Worm (Caenorhabditis elegans) whole organism, L1 larva: Measurements from ENCODE around the gene clec-26.

ENCODE experiments used
- C34B4.2 ChIP-seq: sonication (generic microtip); optimal IDR thresholded peaks from 2 replicates; lab custom pipeline; 2017; ENCODE audit warnings: mild to moderate bottlenecking, missing genetic modification characterization, missing compliant biosample characterization
- F16B12.6 ChIP-seq: fragments of 150-350 bp; optimal IDR thresholded peaks from 2 replicates; lab custom pipeline; 2014; ENCODE audit warnings: missing biosample characterization, missing genetic modification characterization
- aha-1 ChIP-seq: fragments of 150-350 bp; optimal IDR thresholded peaks from 2 replicates; lab custom pipeline; 2014; ENCODE audit warnings: missing biosample characterization, missing genetic modification characterization
- aly-2 ChIP-seq: fragments of 150-350 bp; optimal IDR thresholded peaks from 2 replicates; lab custom pipeline; 2014; ENCODE audit warnings: missing biosample characterization, missing genetic modification characterization
- ceh-82 ChIP-seq, 3 experiments: fragments of 150-350 bp in 1 of 3; sonication (generic microtip) in 2 of 3; optimal IDR thresholded peaks; 2 replicates each; lab custom pipeline; 2014 to 2017; ENCODE audit warnings: missing biosample characterization in 3 of 3, missing genetic modification characterization in 3 of 3
- dpl-1 ChIP-seq, 3 experiments: fragments of 150-350 bp in 2 of 3; sonication (generic microtip) in 1 of 3; optimal IDR thresholded peaks; 2 replicates each; lab custom pipeline; 2014 to 2017; ENCODE audit warnings: missing biosample characterization in 3 of 3, missing genetic modification characterization in 3 of 3, missing genetic modification reagents in 3 of 3
- efl-1 ChIP-seq, 4 experiments: fragments of 150-350 bp; optimal IDR thresholded peaks in 3 of 4; peaks in 1 of 4; 1 replicate in 1 of 4; 2 replicates in 3 of 4; lab custom pipeline; 2014; ENCODE audit warnings: missing biosample characterization in 2 of 4, missing genetic modification characterization in 2 of 4, missing genetic modification reagents in 2 of 4
- egl-13 ChIP-seq: sonication (generic microtip); optimal IDR thresholded peaks from 2 replicates; lab custom pipeline; 2016; ENCODE audit warnings: missing genotype, missing genetic modification reagents, missing genetic modification characterization, missing compliant biosample characterization
- elt-2 ChIP-seq: sonication (generic microtip); optimal IDR thresholded peaks from 2 replicates; lab custom pipeline; 2016; ENCODE audit warnings: missing genetic modification characterization, mild to moderate bottlenecking, inconsistent platforms, missing compliant biosample characterization, missing genetic modification reagents
- elt-3 ChIP-seq, 6 experiments: fragments of 150-350 bp in 1 of 6; sonication (generic microtip); optimal IDR thresholded peaks; 2 replicates each; lab custom pipeline; 2017 to 2018; ENCODE audit warnings: missing biosample characterization in 6 of 6, missing genetic modification characterization in 6 of 6, inconsistent platforms in 1 of 6
- fkh-10 ChIP-seq: sonication (generic microtip); optimal IDR thresholded peaks from 2 replicates; lab custom pipeline; 2017; ENCODE audit warnings: missing biosample characterization, missing genetic modification reagents, missing genetic modification characterization
- fkh-4 ChIP-seq: sonication (generic microtip); optimal IDR thresholded peaks from 2 replicates; lab custom pipeline; 2016; ENCODE audit warnings: missing compliant biosample characterization, missing genetic modification characterization, borderline replicate concordance
- hlh-4 ChIP-seq: sonication (generic microtip); optimal IDR thresholded peaks from 2 replicates; lab custom pipeline; 2016; ENCODE audit warnings: mild to moderate bottlenecking, missing genetic modification characterization, missing compliant biosample characterization
- hpl-2 ChIP-seq: fragments of 150-350 bp; optimal IDR thresholded peaks from 2 replicates; lab custom pipeline; 2014; ENCODE audit warnings: missing biosample characterization, missing genetic modification reagents, missing genetic modification characterization
- irx-1 ChIP-seq: sonication (generic microtip); optimal IDR thresholded peaks from 2 replicates; lab custom pipeline; 2016; ENCODE audit warnings: missing genetic modification characterization, missing compliant biosample characterization
- lin-14 ChIP-seq: fragments of 200-800 bp; sonication (Bioruptor generic); optimal IDR thresholded peaks from 2 replicates; lab custom pipeline; 2018; ENCODE audit warnings: mild to moderate bottlenecking, missing genetic modification characterization, moderate library complexity, missing compliant biosample characterization
- lin-35 ChIP-seq, 2 experiments: fragments of 150-350 bp; optimal IDR thresholded peaks; 2 replicates each; lab custom pipeline; 2014; ENCODE audit warnings: missing biosample characterization in 2 of 2, missing genetic modification characterization in 2 of 2, missing genetic modification reagents in 2 of 2
- lin-39 ChIP-seq: fragments of 150-350 bp; optimal IDR thresholded peaks from 2 replicates; lab custom pipeline; 2014; ENCODE audit warnings: missing biosample characterization, missing genetic modification reagents, missing genetic modification characterization
- lir-3 ChIP-seq: sonication (generic microtip); optimal IDR thresholded peaks from 2 replicates; lab custom pipeline; 2016; ENCODE audit warnings: mild to moderate bottlenecking, missing genetic modification characterization, moderate library complexity, missing compliant biosample characterization; ENCODE audit not compliant: poor library complexity
- lsy-2 ChIP-seq, 2 experiments: fragments of 150-350 bp; optimal IDR thresholded peaks; 2 replicates each; lab custom pipeline; 2014; ENCODE audit warnings: missing biosample characterization in 2 of 2, missing genetic modification characterization in 2 of 2
- mab-9 ChIP-seq: fragments of 200-800 bp; sonication (Bioruptor generic); IDR thresholded peaks from 2 replicates; pipeline ENCODE4 v1.3.6; 2022; ENCODE audit warnings: missing genetic modification reagents, missing genetic modification characterization, missing compliant biosample characterization
- mdl-1 ChIP-seq, 2 experiments: fragments of 150-350 bp; optimal IDR thresholded peaks; 2 replicates each; lab custom pipeline; 2014 to 2017; ENCODE audit warnings: missing biosample characterization in 2 of 2, missing genetic modification characterization in 2 of 2, inconsistent platforms in 1 of 2
- mef-2 ChIP-seq: fragments of 150-350 bp; optimal IDR thresholded peaks from 2 replicates; lab custom pipeline; 2014; ENCODE audit warnings: missing biosample characterization, missing genetic modification characterization
- nhr-11 ChIP-seq: fragments of 150-350 bp; optimal IDR thresholded peaks from 2 replicates; lab custom pipeline; 2014; ENCODE audit warnings: missing biosample characterization, missing genetic modification characterization
- nhr-20 ChIP-seq: sonication (generic microtip); optimal IDR thresholded peaks from 2 replicates; lab custom pipeline; 2016; ENCODE audit warnings: mild to moderate bottlenecking, missing genetic modification characterization, missing compliant biosample characterization
- nhr-237 ChIP-seq: fragments of 150-350 bp; optimal IDR thresholded peaks from 2 replicates; lab custom pipeline; 2014; ENCODE audit warnings: missing biosample characterization, missing genetic modification characterization
- nhr-28 ChIP-seq: fragments of 150-350 bp; optimal IDR thresholded peaks from 2 replicates; lab custom pipeline; 2014; ENCODE audit warnings: missing biosample characterization, missing genetic modification characterization
- nhr-47 ChIP-seq: sonication (generic microtip); optimal IDR thresholded peaks from 2 replicates; lab custom pipeline; 2016; ENCODE audit warnings: mild to moderate bottlenecking, missing genetic modification characterization, moderate library complexity, missing compliant biosample characterization
- nhr-71 ChIP-seq: sonication (generic microtip); optimal IDR thresholded peaks from 2 replicates; lab custom pipeline; 2016; ENCODE audit warnings: mild to moderate bottlenecking, missing genetic modification characterization, moderate library complexity, missing compliant biosample characterization
- nhr-90 ChIP-seq: sonication (generic microtip); optimal IDR thresholded peaks from 2 replicates; lab custom pipeline; 2016; ENCODE audit warnings: mild to moderate bottlenecking, missing genetic modification characterization, missing compliant biosample characterization; ENCODE audit not compliant: poor library complexity
- pag-3 ChIP-seq: sonication (generic microtip); optimal IDR thresholded peaks from 2 replicates; lab custom pipeline; 2017; ENCODE audit warnings: missing genetic modification characterization, mild to moderate bottlenecking, missing compliant biosample characterization, antibody characterized with exemption, borderline replicate concordance; ENCODE audit not compliant: insufficient read depth
- rnt-1 ChIP-seq: sonication (generic microtip); optimal IDR thresholded peaks from 2 replicates; lab custom pipeline; 2016; ENCODE audit warnings: mild to moderate bottlenecking, missing genetic modification characterization, moderate library complexity, missing compliant biosample characterization
- skn-1 ChIP-seq: fragments of 150-350 bp; optimal IDR thresholded peaks from 2 replicates; lab custom pipeline; 2014; ENCODE audit warnings: missing biosample characterization, missing genetic modification characterization
- snpc-4 ChIP-seq: fragments of 150-350 bp; optimal IDR thresholded peaks from 2 replicates; lab custom pipeline; 2014; ENCODE audit warnings: missing biosample characterization, missing genetic modification characterization
- snu-23 ChIP-seq: sonication (generic microtip); optimal IDR thresholded peaks from 2 replicates; lab custom pipeline; 2016; ENCODE audit warnings: missing genetic modification characterization, missing compliant biosample characterization
- tbx-2 ChIP-seq: sonication (generic microtip); optimal IDR thresholded peaks from 2 replicates; lab custom pipeline; 2016; ENCODE audit warnings: missing genetic modification characterization, missing compliant biosample characterization
- tlp-1 ChIP-seq: fragments of 150-350 bp; optimal IDR thresholded peaks from 2 replicates; lab custom pipeline; 2014; ENCODE audit warnings: missing biosample characterization, missing genetic modification characterization
- unc-98 ChIP-seq: fragments of 200-800 bp; sonication (Bioruptor generic); IDR thresholded peaks from 2 replicates; pipeline ENCODE4 v1.3.6; 2022; ENCODE audit warnings: missing genetic modification characterization, missing compliant biosample characterization
- xbp-1 ChIP-seq: sonication (generic microtip); optimal IDR thresholded peaks from 2 replicates; lab custom pipeline; 2016; ENCODE audit warnings: missing genetic modification characterization, missing compliant biosample characterization
- zag-1 ChIP-seq: fragments of 150-350 bp; optimal IDR thresholded peaks from 2 replicates; lab custom pipeline; 2014; ENCODE audit warnings: missing biosample characterization, missing genetic modification characterization
- zip-4 ChIP-seq: fragments of 200-800 bp; sonication (Bioruptor generic); optimal IDR thresholded peaks from 2 replicates; lab custom pipeline; 2018; ENCODE audit warnings: mild to moderate bottlenecking, missing genetic modification characterization, moderate library complexity, missing compliant biosample characterization
- ztf-4 ChIP-seq: fragments of 150-350 bp; optimal IDR thresholded peaks from 2 replicates; lab custom pipeline; 2014; ENCODE audit warnings: missing biosample characterization, missing genetic modification characterization

clec-26 gene

ce11 chrV:16814541-16815207, 33.7 kb upstream of the clec-26 start (continued):
- no peak for TF ChIP-seq nhr-11 (tag; lab: Kevin White, UChicago)
- no peak for TF ChIP-seq mdl-1 (tag; optimal IDR thresholded peaks at IDR 0.05; lab: Kevin White, UChicago)
- no peak for TF ChIP-seq aly-2 (tag; lab: Kevin White, UChicago)
- no peak for TF ChIP-seq aha-1 (tag; lab: Kevin White, UChicago)
- TF ChIP-seq nhr-28 (tag; lab: Kevin White, UChicago) = no peak
- peak in 1 of 2 experiments; percentile 43 for TF ChIP-seq lin-35 (GFP tag; optimal IDR thresholded peaks at IDR 0.05; lab: Kevin White, UChicago)
- no peak for TF ChIP-seq snpc-4 (tag; lab: Kevin White, UChicago)
- TF ChIP-seq lin-39 (tag; lab: Kevin White, UChicago) = no peak
- TF ChIP-seq ceh-82 (tag; optimal IDR thresholded peaks at IDR 0.05; lab: Kevin White, UChicago) = no peak
- no peak for TF ChIP-seq fkh-10 (GFP tag; lab: Kevin White, UChicago)
- peak; percentile 46 for TF ChIP-seq snu-23 (GFP tag; lab: Kevin White, UChicago)
- no peak for TF ChIP-seq mab-9 (GFP tag; lab: Robert Waterston, UW)
- no peak for TF ChIP-seq zag-1 (tag; lab: Kevin White, UChicago)
- no peak for TF ChIP-seq tlp-1 (tag; lab: Kevin White, UChicago)
- TF ChIP-seq F16B12.6 (tag; lab: Kevin White, UChicago) = no peak
- no peak for TF ChIP-seq zip-4 (GFP tag; lab: Kevin White, UChicago)
- TF ChIP-seq nhr-71 (tag; lab: Kevin White, UChicago) = peak; percentile 33
- no peak for TF ChIP-seq lin-14 (GFP tag; lab: Kevin White, UChicago)
- TF ChIP-seq lsy-2 (tag; optimal IDR thresholded peaks at IDR 0.05; lab: Kevin White, UChicago) = no peak
- no peak for TF ChIP-seq xbp-1 (tag; lab: Kevin White, UChicago)
- TF ChIP-seq nhr-20 (tag; lab: Kevin White, UChicago) = peak; percentile 45
- no peak for TF ChIP-seq tbx-2 (tag; lab: Kevin White, UChicago)
- no peak for TF ChIP-seq dpl-1 (GFP tag; optimal IDR thresholded peaks at IDR 0.05; lab: Kevin White, UChicago)
- no peak for TF ChIP-seq lir-3 (tag; lab: Kevin White, UChicago)
- TF ChIP-seq nhr-47 (tag; lab: Kevin White, UChicago) = no peak
- TF ChIP-seq efl-1 (optimal IDR thresholded peaks at IDR 0.05; lab: Kevin White, UChicago) = no peak
- TF ChIP-seq efl-1 (GFP tag; optimal IDR thresholded peaks at IDR 0.05 in 1 of 2; lab: Kevin White, UChicago) = no peak
- TF ChIP-seq rnt-1 = no peak
- no peak for TF ChIP-seq C34B4.2
- TF ChIP-seq skn-1 (tag; lab: Kevin White, UChicago) = no peak
- TF ChIP-seq unc-98 (GFP tag; lab: Robert Waterston, UW) = no peak
- TF ChIP-seq irx-1 (tag; lab: Kevin White, UChicago) = no peak

- no peak for TF ChIP-seq ztf-4 (tag; lab: Kevin White, UChicago)
- no peak for TF ChIP-seq xbp-1 (tag; lab: Kevin White, UChicago)
- TF ChIP-seq efl-1 (optimal IDR thresholded peaks at IDR 0.05; lab: Kevin White, UChicago) = no peak
- TF ChIP-seq efl-1 (GFP tag; optimal IDR thresholded peaks at IDR 0.05 in 1 of 2; lab: Kevin White, UChicago) = peak in 1 of 2 experiments; percentile 73
These were observed 33.1 kb upstream of the clec-26 start, which contains the start of gene T20B3.1 for ce11 chrV:16815261-16815660. Gene T20B3.1 (plus strand): TSS chrV:16815561.

- peak; percentile 16 for TF ChIP-seq nhr-90 (tag; lab: Kevin White, UChicago)
- peak in 1 of 3 experiments; percentile 18 for TF ChIP-seq dpl-1 (GFP tag; optimal IDR thresholded peaks at IDR 0.05; lab: Kevin White, UChicago)
- no peak for TF ChIP-seq fkh-4
- no peak for TF ChIP-seq nhr-237 (tag; lab: Kevin White, UChicago)
- TF ChIP-seq snpc-4 (tag; lab: Kevin White, UChicago) = no peak
- no peak for TF ChIP-seq hpl-2 (GFP tag; lab: Kevin White, UChicago)
- peak; percentile 84 for TF ChIP-seq tlp-1 (tag; lab: Kevin White, UChicago)
- TF ChIP-seq elt-2 (tag; lab: Kevin White, UChicago) = peak; percentile 94
- TF ChIP-seq efl-1 (optimal IDR thresholded peaks at IDR 0.05; lab: Kevin White, UChicago) = no peak
- TF ChIP-seq efl-1 (GFP tag; optimal IDR thresholded peaks at IDR 0.05 in 1 of 2; lab: Kevin White, UChicago) = peak in 1 of 2 experiments; percentile 12
- TF ChIP-seq hlh-4 (tag; lab: Kevin White, UChicago) = no peak
- no peak for TF ChIP-seq pag-3 (tag; lab: Kevin White, UChicago)
- no peak for TF ChIP-seq mef-2 (tag; lab: Kevin White, UChicago)
- TF ChIP-seq lin-35 (GFP tag; optimal IDR thresholded peaks at IDR 0.05; lab: Kevin White, UChicago) = peak in 1 of 2 experiments; percentile 48
- TF ChIP-seq skn-1 (tag; lab: Kevin White, UChicago) = no peak
- TF ChIP-seq egl-13 (tag; lab: Kevin White, UChicago) = no peak
- TF ChIP-seq elt-3 (tag; optimal IDR thresholded peaks at IDR 0.05; lab: Kevin White, UChicago) = peak in 2 of 6 experiments; percentile 40 to 72
- peak; percentile 27 for TF ChIP-seq nhr-71 (tag; lab: Kevin White, UChicago)
- peak in 1 of 2 experiments; percentile 46 for TF ChIP-seq mdl-1 (tag; optimal IDR thresholded peaks at IDR 0.05; lab: Kevin White, UChicago)
- peak; percentile 21 for TF ChIP-seq lin-14 (GFP tag; lab: Kevin White, UChicago)
- TF ChIP-seq nhr-20 (tag; lab: Kevin White, UChicago) = peak; percentile 32
- no peak for TF ChIP-seq lsy-2 (tag; optimal IDR thresholded peaks at IDR 0.05; lab: Kevin White, UChicago)
These were observed 31.7 kb upstream of the clec-26 start for ce11 chrV:16816707-16817106.
